Fruit fly (Drosophila melanogaster): Measurements from ENCODE around the gene rudhira.

rudhira gene

DNA sequence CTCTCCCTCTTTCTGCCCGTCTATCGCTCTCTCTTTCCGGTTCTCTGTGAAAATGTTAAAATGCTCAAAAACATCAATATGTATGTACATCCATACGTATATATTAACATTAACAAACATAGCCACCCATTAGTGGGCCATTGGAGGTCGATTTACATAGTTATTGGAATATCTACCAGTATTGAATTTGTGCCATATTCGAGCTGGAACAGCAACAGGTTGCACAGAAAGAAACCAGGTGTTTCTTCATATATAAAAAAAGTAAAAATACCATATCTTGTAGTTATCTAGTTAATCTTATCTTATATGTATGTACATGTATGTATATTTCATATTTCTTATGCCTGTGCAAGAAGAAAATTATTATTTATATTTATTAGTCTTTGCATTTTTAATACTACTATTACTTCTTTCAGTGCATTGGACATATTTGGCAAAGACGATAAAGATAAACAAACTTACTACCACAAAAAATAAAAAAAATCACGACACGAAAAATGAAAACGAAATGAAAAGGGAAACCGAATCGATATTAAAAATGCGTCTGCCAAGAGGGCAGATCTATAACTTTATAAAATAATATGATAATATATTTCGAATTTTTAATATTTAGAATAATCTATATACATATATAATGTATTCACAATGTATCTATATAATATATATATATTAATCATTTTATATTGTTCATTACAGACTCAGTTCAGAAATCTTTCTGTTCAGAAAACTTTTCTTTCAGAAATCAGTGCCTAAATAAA, 32.0 kb downstream of the rudhira start (continued):
- TF ChIP-seq gro (GFP tag; optimal IDR thresholded peaks at IDR 0.05) (no peak), CG9437 (GFP tag; optimal IDR thresholded peaks at IDR 0.05) (peak; percentile 14), CG3065 (GFP tag; optimal IDR thresholded peaks at IDR 0.05) (no peak), CG30403 (GFP tag; optimal IDR thresholded peaks at IDR 0.05) (peak; percentile 45), chinmo (GFP tag; IDR thresholded peaks at IDR 0.05; ENCODE audit: partially characterized antibody) (no peak), CG14441 (GFP tag; IDR thresholded peaks at IDR 0.05) (peak; percentile 16; the same call in 1 of the 2 replicates), Hey (tag; optimal IDR thresholded peaks at IDR 0.05) (no peak), ssp (GFP tag; IDR thresholded peaks at IDR 0.05) (no peak), CG5180 (GFP tag; optimal IDR thresholded peaks at IDR 0.05) (peak; percentile 2), CG13624 (GFP tag; optimal IDR thresholded peaks at IDR 0.05) (no peak), CG11504 (tag; optimal IDR thresholded peaks at IDR 0.05) (peak; percentile 76), ranshi (GFP tag; IDR thresholded peaks at IDR 0.05) (no peak), tup (GFP tag; optimal IDR thresholded peaks at IDR 0.05) (no peak), CkIIα-i1 (GFP tag; IDR thresholded peaks at IDR 0.05) (no peak), NFAT (GFP tag; IDR thresholded peaks at IDR 0.05) (no peak), nerfin-2 (GFP tag; IDR thresholded peaks at IDR 0.05; ENCODE audit: partially characterized antibody) (no peak), CG10267 (tag; optimal IDR thresholded peaks at IDR 0.05) (peak; percentile 26), CG31441 (GFP tag; IDR thresholded peaks at IDR 0.05) (peak; percentile 77), Mes4 (GFP tag; optimal IDR thresholded peaks at IDR 0.05) (no peak), ems (GFP tag; optimal IDR thresholded peaks at IDR 0.05) (no peak), CG11085 (GFP tag; IDR thresholded peaks at IDR 0.05) (no peak), Fer3 (tag; optimal IDR thresholded peaks at IDR 0.05) (peak; percentile 48), da (GFP tag; optimal IDR thresholded peaks at IDR 0.05) (no peak), CG2129 (GFP tag; IDR thresholded peaks at IDR 0.05; ENCODE audit: partially characterized antibody) (no peak), dan (GFP tag; IDR thresholded peaks at IDR 0.05) (no peak), zfh1 (GFP tag; IDR thresholded peaks at IDR 0.05) (no peak), CG6765 (GFP tag; optimal IDR thresholded peaks at IDR 0.05) (no peak), ac (GFP tag; optimal IDR thresholded peaks at IDR 0.05) (no peak), CG2116 (GFP tag; optimal IDR thresholded peaks at IDR 0.05) (no peak), Meics (GFP tag; optimal IDR thresholded peaks at IDR 0.05) (peak; percentile 44), CG31224 (GFP tag; IDR thresholded peaks at IDR 0.05) (no peak), az2 (GFP tag; optimal IDR thresholded peaks at IDR 0.05) (peak; percentile 25), E2f2 (GFP tag; IDR thresholded peaks at IDR 0.05) (no peak), dmrt99B (tag; optimal IDR thresholded peaks at IDR 0.05) (peak; percentile 79), CG4328 (GFP tag; optimal IDR thresholded peaks at IDR 0.05) (no peak), CG7357 (GFP tag; IDR thresholded peaks at IDR 0.05) (no peak), gfzf (GFP tag; optimal IDR thresholded peaks at IDR 0.05) (no peak), Opbp (GFP tag; IDR thresholded peaks at IDR 0.05; ENCODE audit: partially characterized antibody) (no peak), sd (tag; optimal IDR thresholded peaks at IDR 0.05) (peak; percentile 72), CG7372 (GFP tag; IDR thresholded peaks at IDR 0.05) (no peak), jigr1 (GFP tag; IDR thresholded peaks at IDR 0.05) (no peak), Spps (tag; optimal IDR thresholded peaks at IDR 0.05) (no peak), CG14050 (GFP tag; IDR thresholded peaks at IDR 0.05) (peak; percentile 35; the same call in 1 of the 3 replicates), NfI (GFP tag; optimal IDR thresholded peaks at IDR 0.05) (no peak), zen2 (GFP tag; IDR thresholded peaks at IDR 0.05; ENCODE audit: partially characterized antibody) (no peak), grau (tag; optimal IDR thresholded peaks at IDR 0.05) (peak; percentile 60), emc (GFP tag; optimal IDR thresholded peaks at IDR 0.05) (no peak), fru (optimal IDR thresholded peaks at IDR 0.05) (no peak), CG4730 (GFP tag; IDR thresholded peaks at IDR 0.05) (no peak), Dp (GFP tag; optimal IDR thresholded peaks at IDR 0.05) (no peak)

All from whole organism, embryonic.